Worm (Caenorhabditis elegans): Measurements from ENCODE around the gene F40F8.12.

DNA sequence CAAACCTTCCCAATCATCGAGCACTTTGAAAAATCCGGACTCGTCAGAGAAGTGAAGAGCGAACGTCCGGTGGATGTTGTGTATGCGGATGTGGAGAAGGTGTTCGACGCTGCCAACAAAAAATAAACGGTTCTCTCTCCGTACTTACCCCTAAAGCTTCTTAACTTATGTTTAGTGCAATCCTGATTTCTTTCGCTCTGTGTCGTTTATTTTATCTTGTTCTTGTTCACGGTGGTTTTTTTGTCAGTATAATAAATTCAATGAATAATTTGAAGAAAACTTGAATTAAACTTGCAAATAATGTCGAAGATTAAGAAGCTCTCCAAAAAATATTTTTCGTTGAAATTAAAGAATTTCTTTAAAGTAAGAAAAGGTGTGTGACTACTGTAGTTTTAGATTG lies 628 bp upstream of the F40F8.12 start, which contains the start of gene F40F8.3:
- TF ChIP-seq dao-5 (tag; optimal IDR thresholded peaks at IDR 0.05) (no peak), him-1 (tag; optimal IDR thresholded peaks at IDR 0.05) (no peak), W03F9.2 (tag; optimal IDR thresholded peaks at IDR 0.05) (no peak)

Measured in whole organism, L4/young adult.